Fruit fly (Drosophila melanogaster) whole organism, adult: ENCODE data around the gene CG31380.
A peak's percentile ranks its signal among the peaks of the same experiment; 100 is the strongest.

Experiments
- CG11617 ChIP-seq: fragments of 200-800 bp; sonication (Bioruptor generic); optimal IDR thresholded peaks from 2 replicates; lab custom pipeline; 2017; ENCODE audit warnings: mild to moderate bottlenecking, missing biosample characterization, missing genetic modification reagents, missing genetic modification characterization
- CG12768 ChIP-seq: fragments of 200-800 bp; sonication (Bioruptor generic); optimal IDR thresholded peaks from 2 replicates; lab custom pipeline; 2017; ENCODE audit warnings: missing biosample characterization, missing genetic modification characterization, mild to moderate bottlenecking, moderate library complexity, missing genetic modification reagents
- CG14711 ChIP-seq: fragments of 200-800 bp; sonication (Bioruptor generic); optimal IDR thresholded peaks from 2 replicates; lab custom pipeline; 2018; ENCODE audit warnings: missing biosample characterization, mild to moderate bottlenecking, missing genetic modification characterization, moderate library complexity
- CG1620 ChIP-seq: fragments of 200-800 bp; sonication (Bioruptor generic); optimal IDR thresholded peaks from 2 replicates; lab custom pipeline; 2016; ENCODE audit warnings: missing biosample characterization, missing genetic modification characterization
- CG33017 ChIP-seq: fragments of 200-800 bp; sonication (Bioruptor generic); optimal IDR thresholded peaks from 2 replicates; lab custom pipeline; 2018; ENCODE audit warnings: missing biosample characterization, mild to moderate bottlenecking, missing genetic modification characterization, moderate library complexity
- CG5204 ChIP-seq: fragments of 200-800 bp; sonication (Bioruptor generic); optimal IDR thresholded peaks from 2 replicates; lab custom pipeline; 2016; ENCODE audit warnings: missing biosample characterization, missing genetic modification characterization
- CG7045 ChIP-seq: fragments of 200-800 bp; sonication (Bioruptor generic); optimal IDR thresholded peaks from 2 replicates; lab custom pipeline; 2017; ENCODE audit warnings: missing biosample characterization, mild to moderate bottlenecking, missing genetic modification characterization
- CG7101 ChIP-seq: fragments of 200-800 bp; sonication (Bioruptor generic); optimal IDR thresholded peaks from 2 replicates; lab custom pipeline; 2018; ENCODE audit warnings: missing biosample characterization, mild to moderate bottlenecking, missing genetic modification characterization, moderate library complexity
- Clk ChIP-seq: fragments of 200-800 bp; sonication (Bioruptor generic); optimal IDR thresholded peaks from 2 replicates; lab custom pipeline; 2017; ENCODE audit warnings: missing biosample characterization, missing genetic modification characterization
- Crg-1 ChIP-seq: fragments of 200-800 bp; sonication (Bioruptor generic); optimal IDR thresholded peaks from 2 replicates; lab custom pipeline; 2016; ENCODE audit warnings: missing biosample characterization, missing genetic modification characterization
- Hr96 ChIP-seq: fragments of 200-800 bp; sonication (Bioruptor generic); optimal IDR thresholded peaks from 2 replicates; lab custom pipeline; 2016; ENCODE audit warnings: missing biosample characterization, missing genetic modification characterization
- Mnt ChIP-seq: fragments of 200-800 bp; sonication (Bioruptor generic); optimal IDR thresholded peaks from 2 replicates; lab custom pipeline; 2016; ENCODE audit warnings: missing biosample characterization, mild to moderate bottlenecking, missing genetic modification characterization
- bab1 ChIP-seq: fragments of 200-800 bp; sonication (Bioruptor generic); optimal IDR thresholded peaks from 3 replicates; lab custom pipeline; 2019; ENCODE audit warnings: missing biosample characterization, mild to moderate bottlenecking, missing genetic modification characterization, moderate library complexity
- cic ChIP-seq: fragments of 200-800 bp; sonication (Bioruptor generic); optimal IDR thresholded peaks from 2 replicates; lab custom pipeline; 2017; ENCODE audit warnings: missing biosample characterization, mild to moderate bottlenecking, missing genetic modification characterization, moderate library complexity
- cnc ChIP-seq, 2 experiments: fragments of >200 bp; optimal IDR thresholded peaks; 2 replicates each; lab custom pipeline; 2017
- kay ChIP-seq: fragments of 200-800 bp; sonication (Bioruptor generic); peaks from one replicate; lab custom pipeline; 2016; ENCODE audit warnings: missing biosample characterization, missing genetic modification characterization, borderline replicate concordance
- ovo ChIP-seq: fragments of 200-800 bp; sonication (Bioruptor generic); optimal IDR thresholded peaks from 2 replicates; lab custom pipeline; 2016; ENCODE audit warnings: missing biosample characterization, missing genetic modification characterization
- pad ChIP-seq: fragments of 200-800 bp; sonication (Bioruptor generic); optimal IDR thresholded peaks from 3 replicates; lab custom pipeline; 2017; ENCODE audit warnings: missing biosample characterization, missing genetic modification characterization, mild to moderate bottlenecking, moderate library complexity, missing genetic modification reagents
- tj ChIP-seq: fragments of 200-800 bp; sonication (Bioruptor generic); optimal IDR thresholded peaks from 3 replicates; lab custom pipeline; 2017; ENCODE audit warnings: missing biosample characterization, mild to moderate bottlenecking, missing genetic modification characterization, moderate library complexity
- toe ChIP-seq: fragments of 200-800 bp; sonication (Bioruptor generic); optimal IDR thresholded peaks from 2 replicates; lab custom pipeline; 2016; ENCODE audit warnings: missing biosample characterization, missing genetic modification characterization

The CG31380 gene

dm6 chr3R:25777098-25777497 lies 12.2 kb downstream of the CG31380 start, which contains the start of gene CG17195:
CG17195 (minus strand) TSS chr3R:25777198.
- no peak for TF ChIP-seq CG33017 (tag; lab: Kevin White, UChicago)
- TF ChIP-seq Clk (GFP tag; lab: Kevin White, UChicago), result no peak
- no peak for TF ChIP-seq CG7101
- no peak for TF ChIP-seq pad (GFP tag; lab: Kevin White, UChicago)
- TF ChIP-seq cic, result no peak
- no peak for TF ChIP-seq Crg-1
- no peak for TF ChIP-seq CG12768
- no peak for TF ChIP-seq ovo (GFP tag; lab: Kevin White, UChicago)
- TF ChIP-seq CG5204, result no peak
- TF ChIP-seq CG1620 (GFP tag; lab: Kevin White, UChicago), result no peak
- TF ChIP-seq CG14711 (tag; lab: Kevin White, UChicago), result no peak
- no peak for TF ChIP-seq cnc (optimal IDR thresholded peaks at IDR 0.05; lab: Kevin White, UChicago)
- no peak for TF ChIP-seq toe (GFP tag; lab: Kevin White, UChicago)

- no peak for TF ChIP-seq CG7101
- TF ChIP-seq CG14711 (tag; lab: Kevin White, UChicago), result no peak
- no peak for TF ChIP-seq CG7045 (GFP tag; lab: Kevin White, UChicago)
- TF ChIP-seq CG12768, result no peak
- no peak for TF ChIP-seq CG33017 (tag; lab: Kevin White, UChicago)
- TF ChIP-seq Crg-1, result no peak
- no peak for TF ChIP-seq cnc (optimal IDR thresholded peaks at IDR 0.05; lab: Kevin White, UChicago)
- TF ChIP-seq tj, result no peak
- no peak for TF ChIP-seq Hr96 (GFP tag; lab: Kevin White, UChicago)
- no peak for TF ChIP-seq Mnt (GFP tag; lab: Kevin White, UChicago)
- TF ChIP-seq kay (GFP tag; lab: Kevin White, UChicago), result no peak
Measured at dm6 chr3R:25776137-25776536, 13.1 kb downstream of the CG31380 start, which contains the start of gene CG17196. CG17196 (minus strand) TSS chr3R:25776237.

dm6 chr3R:25775269-25775668 lies 14.0 kb downstream of the CG31380 start, which contains the start of the genes CG17197 and CG17198:
CG17197 (minus strand) TSS chr3R:25775369.
CG17198 (minus strand) TSS chr3R:25775369.
- no peak for TF ChIP-seq pad (GFP tag; lab: Kevin White, UChicago)
- TF ChIP-seq bab1 (GFP tag; lab: Kevin White, UChicago), result no peak
- TF ChIP-seq Clk (GFP tag; lab: Kevin White, UChicago), result no peak
- no peak for TF ChIP-seq CG1620 (GFP tag; lab: Kevin White, UChicago)
- TF ChIP-seq toe (GFP tag; lab: Kevin White, UChicago), result no peak
- TF ChIP-seq ovo (GFP tag; lab: Kevin White, UChicago), result no peak
- TF ChIP-seq Hr96 (GFP tag; lab: Kevin White, UChicago), result no peak
- no peak for TF ChIP-seq cic
- TF ChIP-seq CG33017 (tag; lab: Kevin White, UChicago), result no peak
- no peak for TF ChIP-seq Mnt (GFP tag; lab: Kevin White, UChicago)
- no peak for TF ChIP-seq Crg-1

- TF ChIP-seq Mnt (GFP tag; lab: Kevin White, UChicago) (no peak), Crg-1 (no peak), CG5204 (no peak), pad (GFP tag; lab: Kevin White, UChicago) (no peak), CG12768 (peak; percentile 23), cnc (optimal IDR thresholded peaks at IDR 0.05; lab: Kevin White, UChicago) (no peak), toe (GFP tag; lab: Kevin White, UChicago) (no peak)
Measured at dm6 chr3R:25763005-25763404, 26.2 kb downstream of the CG31380 start, which contains the start of gene LpR1. LpR1 (minus strand) TSS chr3R:25763105.

dm6 chr3R:25762005-25762764 lies 27.1 kb downstream of the CG31380 start:
- TF ChIP-seq CG14711 (tag; lab: Kevin White, UChicago) (peak; percentile 19), CG7045 (GFP tag; lab: Kevin White, UChicago) (no peak), ovo (GFP tag; lab: Kevin White, UChicago) (no peak), pad (GFP tag; lab: Kevin White, UChicago) (no peak), CG7101 (peak; percentile 62), cnc (optimal IDR thresholded peaks at IDR 0.05; lab: Kevin White, UChicago) (no peak), CG33017 (tag; lab: Kevin White, UChicago) (peak; percentile 55), CG11617 (GFP tag; lab: Kevin White, UChicago) (peak; percentile 35), Mnt (GFP tag; lab: Kevin White, UChicago) (no peak), CG1620 (GFP tag; lab: Kevin White, UChicago) (no peak), CG12768 (no peak), cic (peak; percentile 29), tj (no peak), Crg-1 (no peak), CG5204 (no peak), kay (GFP tag; lab: Kevin White, UChicago) (peak; percentile 13), Hr96 (GFP tag; lab: Kevin White, UChicago) (no peak), toe (GFP tag; lab: Kevin White, UChicago) (no peak)

- TF ChIP-seq ovo (GFP tag; lab: Kevin White, UChicago), result no peak
- peak; percentile 33 for TF ChIP-seq Mnt (GFP tag; lab: Kevin White, UChicago)
- no peak for TF ChIP-seq kay (GFP tag; lab: Kevin White, UChicago)
Measured at dm6 chr3R:25760190-25760589, 29.1 kb downstream of the CG31380 start.
